Worm (Caenorhabditis elegans): ENCODE data around the gene K04G7.1.

- TF ChIP-seq ceh-100 (GFP tag; IDR thresholded peaks at IDR 0.05) (no peak), unc-62 (GFP tag; optimal IDR thresholded peaks at IDR 0.05) (no peak), nhr-27 (tag; optimal IDR thresholded peaks at IDR 0.05) (no peak), F57A8.1 (GFP tag; optimal IDR thresholded peaks at IDR 0.05) (no peak), F49E8.2 (tag; optimal IDR thresholded peaks at IDR 0.05; ENCODE audit: insufficient read depth) (no peak), lin-35 (GFP tag; optimal IDR thresholded peaks at IDR 0.05) (no peak)
Observed at ce11 chrIII:7116615-7117252, 45.8 kb upstream of the K04G7.1 start.
